Worm (Caenorhabditis elegans): ENCODE data around the gene F07H5.10.

DNA sequence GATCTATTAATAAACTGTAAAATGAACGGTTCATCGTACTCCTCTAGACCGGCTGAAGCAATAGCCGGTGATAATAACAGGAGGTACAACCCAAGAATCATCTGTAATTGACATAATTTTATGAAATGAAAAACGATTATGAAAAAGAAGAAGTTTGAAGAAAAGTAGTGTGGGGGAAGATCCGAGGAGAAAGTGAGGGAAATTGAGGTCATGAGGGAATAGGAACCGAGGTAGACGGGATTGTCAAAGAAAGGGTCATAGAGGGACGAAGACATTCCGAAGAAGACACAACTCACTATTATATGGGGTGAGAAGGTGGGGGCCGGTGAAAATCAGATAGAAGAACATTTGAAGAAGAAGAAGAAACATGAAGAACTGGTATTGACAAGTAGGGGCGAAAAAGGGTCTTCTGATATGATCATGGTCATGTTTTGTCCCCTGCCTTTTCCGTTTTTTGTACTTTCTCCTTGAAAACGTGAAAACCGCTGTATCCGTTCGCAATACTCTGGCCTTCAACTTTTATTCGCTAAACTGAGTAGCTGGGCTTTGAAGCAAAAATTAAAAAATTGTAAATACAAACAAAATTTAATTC, 43.7 kb upstream of the F07H5.10 start, which contains the start of gene oac-46:
- no peak for TF ChIP-seq fkh-10 (GFP tag; optimal IDR thresholded peaks at IDR 0.05)
- TF ChIP-seq ceh-82 (tag; optimal IDR thresholded peaks at IDR 0.05): no peak
- no peak for TF ChIP-seq dsc-1 (tag; optimal IDR thresholded peaks at IDR 0.05)
- no peak for TF ChIP-seq snpc-4 (tag; optimal IDR thresholded peaks at IDR 0.05)
- TF ChIP-seq pqm-1 (tag; optimal IDR thresholded peaks at IDR 0.05): no peak
- TF ChIP-seq C04F5.9 (tag; optimal IDR thresholded peaks at IDR 0.05): no peak
- TF ChIP-seq ces-1 (GFP tag; optimal IDR thresholded peaks at IDR 0.05): no peak
- no peak for TF ChIP-seq nhr-28 (tag; optimal IDR thresholded peaks at IDR 0.05)
- TF ChIP-seq nhr-12 (tag; optimal IDR thresholded peaks at IDR 0.05): no peak
- no peak for TF ChIP-seq tbx-2 (tag; optimal IDR thresholded peaks at IDR 0.05)
- TF ChIP-seq lsy-2 (tag; optimal IDR thresholded peaks at IDR 0.05): no peak
